Worm (Caenorhabditis elegans): ENCODE measurements around the gene C50B8.5.

- TF ChIP-seq ama-1 (optimal IDR thresholded peaks at IDR 0.05): no peak
- no peak for TF ChIP-seq flt-1 (GFP tag; IDR thresholded peaks at IDR 0.05)
- no peak for TF ChIP-seq hmg-4 (GFP tag; optimal IDR thresholded peaks at IDR 0.05)
- no peak for TF ChIP-seq tra-4 (tag; optimal IDR thresholded peaks at IDR 0.05)
- TF ChIP-seq ceh-13 (GFP tag; optimal IDR thresholded peaks at IDR 0.05): no peak
- TF ChIP-seq ceh-36 (tag; optimal IDR thresholded peaks at IDR 0.05): no peak
- TF ChIP-seq tbx-37 (GFP tag; conservative IDR thresholded peaks at IDR 0.05): no peak
- TF ChIP-seq aly-1 (tag; optimal IDR thresholded peaks at IDR 0.05): no peak
- TF ChIP-seq hnd-1 (tag; optimal IDR thresholded peaks at IDR 0.05): no peak
- no peak for TF ChIP-seq pes-1 (GFP tag; IDR thresholded peaks at IDR 0.05)
- no peak for TF ChIP-seq scrt-1 (GFP tag; IDR thresholded peaks at IDR 0.05)
- no peak for TF ChIP-seq sea-1 (GFP tag; conservative IDR thresholded peaks at IDR 0.05)
These were observed 33.1 kb downstream of the C50B8.5 start, which contains the start of gene F53F4.7 for ce11 chrV:13613870-13614269.
